Fruit fly (Drosophila melanogaster) whole organism, embryonic: Measurements from ENCODE around the gene CG13026.

Source experiments
- BtbVII ChIP-seq: fragments of 200-800 bp; sonication (Bioruptor generic); optimal IDR thresholded peaks from 3 replicates; lab custom pipeline; 2017; ENCODE audit warnings: missing biosample characterization, mild to moderate bottlenecking, missing genetic modification characterization
- CG10543 ChIP-seq: fragments of 200-800 bp; sonication (Bioruptor generic); optimal IDR thresholded peaks from 3 replicates; lab custom pipeline; 2017; ENCODE audit warnings: missing biosample characterization, mild to moderate bottlenecking, missing genetic modification characterization, moderate library complexity
- CG10979 ChIP-seq: fragments of 200-800 bp; sonication (Bioruptor generic); optimal IDR thresholded peaks from 2 replicates; lab custom pipeline; 2018; ENCODE audit warnings: missing biosample characterization, mild to moderate bottlenecking, missing genetic modification characterization, moderate library complexity
- CG11504 ChIP-seq: fragments of 200-800 bp; sonication (Bioruptor generic); optimal IDR thresholded peaks from 3 replicates; lab custom pipeline; 2019; ENCODE audit warnings: missing biosample characterization, mild to moderate bottlenecking, missing genetic modification characterization, moderate library complexity
- CG12391 ChIP-seq: fragments of 200-800 bp; sonication (Bioruptor generic); optimal IDR thresholded peaks from 3 replicates; lab custom pipeline; 2018; ENCODE audit warnings: missing biosample characterization, mild to moderate bottlenecking, missing genetic modification characterization, moderate library complexity
- CG12769 ChIP-seq: fragments of 200-800 bp; sonication (Bioruptor generic); optimal IDR thresholded peaks from 2 replicates; lab custom pipeline; 2019; ENCODE audit warnings: missing biosample characterization, mild to moderate bottlenecking, missing genetic modification characterization, moderate library complexity
- CG17359 ChIP-seq: fragments of 200-800 bp; sonication (Bioruptor generic); optimal IDR thresholded peaks from 3 replicates; lab custom pipeline; 2018; ENCODE audit warnings: missing biosample characterization, mild to moderate bottlenecking, missing genetic modification characterization, moderate library complexity
- CG17829 ChIP-seq: fragments of 200-800 bp; optimal IDR thresholded peaks from 2 replicates; lab custom pipeline; 2019; ENCODE audit warnings: missing biosample characterization, mild to moderate bottlenecking, missing genetic modification characterization, moderate library complexity
- CG2120 ChIP-seq: fragments of 200-800 bp; sonication (Bioruptor generic); optimal IDR thresholded peaks from 3 replicates; lab custom pipeline; 2016; ENCODE audit warnings: missing biosample characterization, missing genetic modification characterization
- CG2678 ChIP-seq: fragments of 200-800 bp; sonication (Bioruptor generic); optimal IDR thresholded peaks from 3 replicates; lab custom pipeline; 2019; ENCODE audit warnings: missing biosample characterization, mild to moderate bottlenecking, missing genetic modification characterization, moderate library complexity
- CG3281 ChIP-seq: fragments of 200-800 bp; sonication (Bioruptor generic); optimal IDR thresholded peaks from 3 replicates; lab custom pipeline; 2017; ENCODE audit warnings: missing biosample characterization, mild to moderate bottlenecking, missing genetic modification characterization
- CG4360 ChIP-seq: fragments of 200-800 bp; sonication (Bioruptor generic); IDR thresholded peaks from 2 replicates; pipeline ENCODE4 v1.3.6; 2022; ENCODE audit warnings: missing biosample characterization, missing genetic modification characterization
- CG43689 ChIP-seq: fragments of 200-800 bp; sonication (Bioruptor generic); IDR thresholded peaks from 2 replicates; pipeline ENCODE4 v1.3.6; 2022; ENCODE audit warnings: missing biosample characterization, missing genetic modification characterization
- CG4404 ChIP-seq: fragments of 200-800 bp; sonication (Bioruptor generic); IDR thresholded peaks from 2 replicates; pipeline ENCODE4 v1.3.6; 2022; ENCODE audit warnings: missing biosample characterization, missing genetic modification characterization
- CG4730 ChIP-seq: fragments of 200-800 bp; sonication (Bioruptor generic); IDR thresholded peaks from 2 replicates; pipeline ENCODE4 v1.3.6; 2022; ENCODE audit warnings: missing biosample characterization, missing genetic modification characterization
- CG5245 ChIP-seq: fragments of 200-800 bp; sonication (Bioruptor generic); optimal IDR thresholded peaks from 3 replicates; lab custom pipeline; 2016; ENCODE audit warnings: missing biosample characterization, missing genetic modification characterization
- CG8924 ChIP-seq: fragments of 200-800 bp; optimal IDR thresholded peaks from 3 replicates; lab custom pipeline; 2019; ENCODE audit warnings: missing biosample characterization, mild to moderate bottlenecking, missing genetic modification characterization, moderate library complexity
- D ChIP-seq, 2 experiments: fragments of 200-800 bp in 1 of 2; fragments of >200 bp in 1 of 2; sonication (Bioruptor generic) in 1 of 2; optimal IDR thresholded peaks; 2 replicates in 1 of 2; 3 replicates in 1 of 2; lab custom pipeline; 2017; ENCODE audit warnings: mild to moderate bottlenecking in 1 of 2, missing biosample characterization in 1 of 2, missing genetic modification characterization in 1 of 2, missing genetic modification reagents in 1 of 2
- D19A ChIP-seq: fragments of 200-800 bp; optimal IDR thresholded peaks from 3 replicates; lab custom pipeline; 2019; ENCODE audit warnings: missing biosample characterization, mild to moderate bottlenecking, missing genetic modification characterization, moderate library complexity
- HHEX ChIP-seq: fragments of 200-800 bp; sonication (Bioruptor generic); optimal IDR thresholded peaks from 3 replicates; lab custom pipeline; 2017; ENCODE audit warnings: missing biosample characterization, mild to moderate bottlenecking, missing genetic modification characterization, missing genetic modification reagents
- HLH54F ChIP-seq: fragments of 200-800 bp; sonication (Bioruptor generic); optimal IDR thresholded peaks from 3 replicates; lab custom pipeline; 2016; ENCODE audit warnings: missing biosample characterization, missing genetic modification characterization
- Hmx ChIP-seq: fragments of 200-800 bp; sonication (Bioruptor generic); optimal IDR thresholded peaks from 2 replicates; lab custom pipeline; 2016; ENCODE audit warnings: missing biosample characterization, missing genetic modification characterization
- PHDP ChIP-seq: fragments of 200-800 bp; sonication (Bioruptor generic); optimal IDR thresholded peaks from 3 replicates; lab custom pipeline; 2018; ENCODE audit warnings: missing biosample characterization, mild to moderate bottlenecking, missing genetic modification characterization, moderate library complexity
- Poxn ChIP-seq: fragments of 200-800 bp; sonication (Bioruptor generic); IDR thresholded peaks from 2 replicates; pipeline ENCODE4 v1.3.6; 2022; ENCODE audit warnings: missing biosample characterization, missing genetic modification characterization
- Tbp ChIP-seq: fragments of >200 bp; optimal IDR thresholded peaks from 2 replicates; lab custom pipeline; 2018; ENCODE audit warnings: missing biosample characterization, missing genetic modification characterization
- ara ChIP-seq: fragments of 200-800 bp; sonication (Bioruptor generic); IDR thresholded peaks from 2 replicates; pipeline ENCODE4 v1.3.6; 2022; ENCODE audit warnings: missing biosample characterization, missing genetic modification characterization
- cas ChIP-seq: fragments of 200-800 bp; sonication (Bioruptor generic); IDR thresholded peaks from 2 replicates; pipeline ENCODE4 v1.3.6; 2022; ENCODE audit warnings: missing biosample characterization, missing genetic modification characterization
- cato ChIP-seq: fragments of 200-800 bp; sonication (Bioruptor generic); optimal IDR thresholded peaks from 2 replicates; lab custom pipeline; 2016; ENCODE audit warnings: missing biosample characterization, missing genetic modification characterization, borderline replicate concordance
- chif ChIP-seq, 2 experiments: fragments of 200-800 bp; sonication (Bioruptor generic); optimal IDR thresholded peaks; 3 replicates each; lab custom pipeline; 2016; ENCODE audit warnings: missing biosample characterization in 2 of 2, missing genetic modification characterization in 2 of 2
- crc ChIP-seq: fragments of 200-800 bp; sonication (Bioruptor generic); optimal IDR thresholded peaks from 2 replicates; lab custom pipeline; 2016; ENCODE audit warnings: missing biosample characterization, missing genetic modification characterization
- dati ChIP-seq: fragments of 200-800 bp; sonication (Bioruptor generic); IDR thresholded peaks from 2 replicates; pipeline ENCODE4 v1.3.6; 2022; ENCODE audit warnings: missing biosample characterization, missing genetic modification characterization
- dmrt11E ChIP-seq: fragments of 200-800 bp; sonication (Bioruptor generic); optimal IDR thresholded peaks from 3 replicates; lab custom pipeline; 2018; ENCODE audit warnings: missing biosample characterization, mild to moderate bottlenecking, missing genetic modification characterization, moderate library complexity
- fd102C ChIP-seq: fragments of 200-800 bp; sonication (Bioruptor generic); optimal IDR thresholded peaks from 2 replicates; lab custom pipeline; 2018; ENCODE audit warnings: missing biosample characterization, mild to moderate bottlenecking, missing genetic modification characterization, moderate library complexity
- fd96Cb ChIP-seq: fragments of 200-800 bp; sonication (Bioruptor generic); optimal IDR thresholded peaks from 2 replicates; lab custom pipeline; 2018; ENCODE audit warnings: missing biosample characterization, mild to moderate bottlenecking, missing genetic modification characterization, moderate library complexity
- her ChIP-seq: fragments of 200-800 bp; sonication (Bioruptor generic); optimal IDR thresholded peaks from 2 replicates; lab custom pipeline; 2016; ENCODE audit warnings: missing biosample characterization, missing genetic modification characterization
- hth ChIP-seq: fragments of >200 bp; optimal IDR thresholded peaks from 2 replicates; lab custom pipeline; 2017; ENCODE audit warnings: inconsistent platforms
- lbe ChIP-seq: fragments of 200-800 bp; sonication (Bioruptor generic); optimal IDR thresholded peaks from 2 replicates; lab custom pipeline; 2016; ENCODE audit warnings: missing biosample characterization, mild to moderate bottlenecking, missing genetic modification characterization
- mam ChIP-seq: fragments of 200-800 bp; sonication (Bioruptor generic); optimal IDR thresholded peaks from 3 replicates; lab custom pipeline; 2016; ENCODE audit warnings: missing biosample characterization, missing genetic modification characterization
- p53 ChIP-seq: fragments of 200-800 bp; sonication (Bioruptor generic); optimal IDR thresholded peaks from 2 replicates; lab custom pipeline; 2016; ENCODE audit warnings: missing biosample characterization, missing genetic modification characterization
- pros ChIP-seq: fragments of 200-800 bp; sonication (Bioruptor generic); optimal IDR thresholded peaks from 3 replicates; lab custom pipeline; 2019; ENCODE audit warnings: missing biosample characterization, mild to moderate bottlenecking, missing genetic modification characterization, moderate library complexity
- repo ChIP-seq: fragments of 200-800 bp; sonication (Bioruptor generic); optimal IDR thresholded peaks from 2 replicates; lab custom pipeline; 2016; ENCODE audit warnings: missing biosample characterization, missing genetic modification characterization
- salm ChIP-seq: fragments of 200-800 bp; sonication (Bioruptor generic); optimal IDR thresholded peaks from 2 replicates; lab custom pipeline; 2018; ENCODE audit warnings: missing biosample characterization, mild to moderate bottlenecking, missing genetic modification characterization
- sens ChIP-seq: fragments of 200-800 bp; sonication (Bioruptor generic); peaks from one replicate; lab custom pipeline; 2016; ENCODE audit warnings: missing biosample characterization, missing genetic modification characterization
- sim ChIP-seq: fragments of 200-800 bp; sonication (Bioruptor generic); IDR thresholded peaks from 2 replicates; pipeline ENCODE4 v1.3.6; 2022; ENCODE audit warnings: missing biosample characterization, missing genetic modification characterization
- ssp ChIP-seq: fragments of 200-800 bp; sonication (Bioruptor generic); IDR thresholded peaks from 2 replicates; pipeline ENCODE4 v1.3.6; 2022; ENCODE audit warnings: missing biosample characterization, missing genetic modification characterization
- sug ChIP-seq: fragments of 200-800 bp; optimal IDR thresholded peaks from 2 replicates; lab custom pipeline; 2019; ENCODE audit warnings: missing biosample characterization, mild to moderate bottlenecking, missing genetic modification characterization, moderate library complexity
- trem ChIP-seq: fragments of 200-800 bp; optimal IDR thresholded peaks from 3 replicates; lab custom pipeline; 2019; ENCODE audit warnings: missing biosample characterization, mild to moderate bottlenecking, missing genetic modification characterization, moderate library complexity
- twi ChIP-seq: fragments of 200-800 bp; optimal IDR thresholded peaks from 2 replicates; lab custom pipeline; 2019; ENCODE audit warnings: missing biosample characterization, mild to moderate bottlenecking, missing genetic modification characterization, moderate library complexity
- vnd ChIP-seq: fragments of 200-800 bp; sonication (Bioruptor generic); IDR thresholded peaks from 3 replicates; pipeline ENCODE4 v1.3.6; 2022; ENCODE audit warnings: missing biosample characterization, missing genetic modification characterization; ENCODE audit not compliant: partially characterized antibody
- zfh1 ChIP-seq: fragments of 200-800 bp; sonication (Bioruptor generic); IDR thresholded peaks from 3 replicates; pipeline ENCODE4 v1.3.6; 2022; ENCODE audit warnings: missing biosample characterization, missing genetic modification characterization

The CG13026 gene

DNA sequence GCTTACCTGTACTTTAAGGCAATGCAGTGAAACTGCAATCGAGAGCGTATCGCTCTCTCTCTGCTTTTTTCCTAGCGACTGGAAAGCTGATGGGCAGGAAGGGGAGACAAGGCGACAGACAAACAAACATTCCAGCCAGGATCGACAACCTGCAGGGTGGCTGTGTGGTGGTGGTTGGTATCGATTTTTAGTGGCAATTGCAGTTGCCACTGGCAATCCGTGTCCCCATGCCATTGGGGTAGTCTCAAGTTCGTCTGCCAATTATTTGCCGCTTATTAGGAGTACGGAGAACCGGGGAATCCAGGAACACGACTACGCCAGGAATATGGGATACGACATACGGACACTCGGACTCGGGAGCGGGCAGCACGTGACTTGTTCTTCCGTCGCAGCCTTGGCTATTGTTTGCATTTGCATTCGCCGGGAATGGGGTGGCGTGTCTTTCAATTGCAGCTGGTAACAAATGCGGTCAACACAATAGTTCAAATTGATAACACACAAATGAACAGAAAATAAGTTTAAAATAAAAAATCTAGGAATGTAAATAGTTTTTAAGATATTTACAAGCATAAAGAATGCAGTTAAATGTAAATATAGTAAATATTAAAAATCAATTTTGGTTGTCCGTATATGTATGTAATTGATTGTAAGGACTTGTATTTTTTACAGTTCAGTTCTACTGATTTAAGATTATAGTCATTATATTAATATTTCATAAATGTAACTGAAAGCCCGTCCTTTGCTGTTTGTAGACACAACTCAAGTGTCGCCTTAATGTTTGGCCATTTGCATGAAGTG lies 20.8 kb upstream of the CG13026 start (continued):
- TF ChIP-seq sim (no peak), hth (lab: Kevin White, UChicago) (no peak), sens (GFP tag; lab: Kevin White, UChicago) (no peak), dmrt11E (peak; percentile 24), D (optimal IDR thresholded peaks at IDR 0.05; lab: Kevin White, UChicago) (no peak), D (GFP tag; optimal IDR thresholded peaks at IDR 0.05; lab: Kevin White, UChicago) (peak; percentile 29), CG5245 (GFP tag; lab: Kevin White, UChicago) (no peak), sug (tag; lab: Kevin White, UChicago) (no peak), Tbp (GFP tag; lab: Kevin White, UChicago) (no peak), Hmx (no peak), HLH54F (no peak), HHEX (GFP tag; lab: Kevin White, UChicago) (no peak), Poxn (GFP tag; lab: Robert Waterston, UW) (no peak), CG11504 (tag; lab: Kevin White, UChicago) (peak; percentile 57), CG17829 (tag; lab: Kevin White, UChicago) (peak; percentile 13), CG2678 (tag; lab: Kevin White, UChicago) (peak; percentile 54), CG43689 (GFP tag; lab: Robert Waterston, UW) (no peak), CG12769 (tag; lab: Kevin White, UChicago) (no peak), pros (GFP tag; lab: Kevin White, UChicago) (peak; percentile 59), fd102C (no peak), CG10543 (no peak), cato (GFP tag; lab: Kevin White, UChicago) (no peak), CG3281 (GFP tag; lab: Kevin White, UChicago) (no peak), CG4404 (no peak), CG17359 (tag; lab: Kevin White, UChicago) (peak; percentile 38), trem (peak; percentile 47), CG8924 (tag; lab: Kevin White, UChicago) (peak; percentile 37), ssp (GFP tag; lab: Robert Waterston, UW) (no peak), cas (no peak), CG4360 (GFP tag; lab: Robert Waterston, UW) (no peak), CG12391 (tag; lab: Kevin White, UChicago) (peak; percentile 7), repo (GFP tag; lab: Kevin White, UChicago) (no peak), ara (GFP tag; lab: Robert Waterston, UW) (no peak), her (GFP tag; lab: Kevin White, UChicago) (no peak), fd96Cb (tag; lab: Kevin White, UChicago) (peak; percentile 33), PHDP (tag; lab: Kevin White, UChicago) (no peak), D19A (tag; lab: Kevin White, UChicago) (peak; percentile 6), crc (GFP tag; lab: Kevin White, UChicago) (no peak), twi (tag; lab: Kevin White, UChicago) (no peak), zfh1 (GFP tag; lab: Robert Waterston, UW) (no peak), p53 (GFP tag; lab: Kevin White, UChicago) (no peak), vnd (GFP tag; lab: Robert Waterston, UW) (no peak), lbe (no peak), mam (GFP tag; lab: Kevin White, UChicago) (no peak), CG2120 (GFP tag; lab: Kevin White, UChicago) (no peak), CG4730 (GFP tag; lab: Robert Waterston, UW) (no peak), BtbVII (no peak), salm (no peak), dati (no peak), CG10979 (tag; lab: Kevin White, UChicago) (peak; percentile 60), chif (GFP tag; optimal IDR thresholded peaks at IDR 0.05; lab: Kevin White, UChicago) (no peak)
